Fruit fly (Drosophila melanogaster): ENCODE data around the gene CG15269.

Gene CG15269

dm6 chr2L:15070216-15070615, 39.0 kb upstream of the CG15269 start, which contains the start of gene vig:
Gene vig (minus strand): TSS chr2L:15070316.
- TF ChIP-seq brk (GFP tag; optimal IDR thresholded peaks at IDR 0.05) = no peak
- no peak for TF ChIP-seq Dif (GFP tag; optimal IDR thresholded peaks at IDR 0.05; ENCODE audit: partially characterized antibody)
- no peak for TF ChIP-seq CG32264 (GFP tag; optimal IDR thresholded peaks at IDR 0.05)
- TF ChIP-seq sage (GFP tag; optimal IDR thresholded peaks at IDR 0.05) = no peak
- no peak for TF ChIP-seq GATAd (GFP tag; optimal IDR thresholded peaks at IDR 0.05)
- no peak for TF ChIP-seq dl (GFP tag; optimal IDR thresholded peaks at IDR 0.05; ENCODE audit: insufficient read depth in 1 of 2, partially characterized antibody in 2 of 2)
- TF ChIP-seq psq (GFP tag; optimal IDR thresholded peaks at IDR 0.05) = no peak
- TF ChIP-seq Myc (optimal IDR thresholded peaks at IDR 0.05) = no peak
- no peak for TF ChIP-seq dmrt93B (GFP tag; optimal IDR thresholded peaks at IDR 0.05)
- TF ChIP-seq N (GFP tag; optimal IDR thresholded peaks at IDR 0.05) = no peak
- no peak for TF ChIP-seq dsf (GFP tag; optimal IDR thresholded peaks at IDR 0.05; ENCODE audit: borderline replicate concordance)
- no peak for TF ChIP-seq lola (GFP tag; optimal IDR thresholded peaks at IDR 0.05)
- TF ChIP-seq h (GFP tag; optimal IDR thresholded peaks at IDR 0.05) = no peak

dm6 chr2L:15074465-15074864, 34.7 kb upstream of the CG15269 start, which contains the start of gene wwk:
Gene wwk (plus strand): TSS chr2L:15074776.
- TF ChIP-seq Dif (GFP tag; optimal IDR thresholded peaks at IDR 0.05; ENCODE audit: partially characterized antibody) (no peak), psq (GFP tag; optimal IDR thresholded peaks at IDR 0.05) (no peak), CG9705 (GFP tag; optimal IDR thresholded peaks at IDR 0.05) (no peak), N (GFP tag; optimal IDR thresholded peaks at IDR 0.05) (no peak), Abd-B (GFP tag; optimal IDR thresholded peaks at IDR 0.05) (no peak), Hr78 (GFP tag; optimal IDR thresholded peaks at IDR 0.05) (no peak), ey (GFP tag; optimal IDR thresholded peaks at IDR 0.05) (no peak), CrebA (GFP tag; optimal IDR thresholded peaks at IDR 0.05; ENCODE audit: borderline replicate concordance) (no peak), dmrt93B (GFP tag; optimal IDR thresholded peaks at IDR 0.05) (no peak), fru (GFP tag; optimal IDR thresholded peaks at IDR 0.05) (no peak), Myc (optimal IDR thresholded peaks at IDR 0.05) (no peak), Rel (GFP tag; optimal IDR thresholded peaks at IDR 0.05) (no peak), Rel (tag; optimal IDR thresholded peaks at IDR 0.05) (no peak)

dm6 chr2L:15106100-15106499, 3.1 kb upstream of the CG15269 start:
- TF ChIP-seq Sp1 (GFP tag; optimal IDR thresholded peaks at IDR 0.05) = no peak
- TF ChIP-seq HLH106 (tag; optimal IDR thresholded peaks at IDR 0.05) = no peak
- TF ChIP-seq brk (GFP tag; optimal IDR thresholded peaks at IDR 0.05) = no peak
- no peak for TF ChIP-seq dl (GFP tag; optimal IDR thresholded peaks at IDR 0.05; ENCODE audit: insufficient read depth in 1 of 2, partially characterized antibody in 2 of 2)

- TF ChIP-seq Dfd (GFP tag; optimal IDR thresholded peaks at IDR 0.05) (no peak), Hnf4 (GFP tag; optimal IDR thresholded peaks at IDR 0.05) (no peak), Hr78 (GFP tag; optimal IDR thresholded peaks at IDR 0.05) (no peak)
Observed at dm6 chr2L:15107238-15107637, 2.0 kb upstream of the CG15269 start.

- TF ChIP-seq Vsx2 (GFP tag; optimal IDR thresholded peaks at IDR 0.05; ENCODE audit: partially characterized antibody) (peak; percentile 45), Rel (GFP tag; optimal IDR thresholded peaks at IDR 0.05) (no peak), Rel (tag; optimal IDR thresholded peaks at IDR 0.05) (peak; percentile 19), GATAd (GFP tag; optimal IDR thresholded peaks at IDR 0.05) (no peak)
Observed at dm6 chr2L:15111276-15111675, 2.1 kb downstream of the CG15269 start.

- peak; percentile 45 for TF ChIP-seq sv (GFP tag; optimal IDR thresholded peaks at IDR 0.05)
- peak; percentile 28 for TF ChIP-seq ey (GFP tag; optimal IDR thresholded peaks at IDR 0.05)
- no peak for TF ChIP-seq Hr78 (GFP tag; optimal IDR thresholded peaks at IDR 0.05)
- TF ChIP-seq brk (GFP tag; optimal IDR thresholded peaks at IDR 0.05) = no peak
- TF ChIP-seq foxo (GFP tag; optimal IDR thresholded peaks at IDR 0.05) = peak in 1 of 2 experiments; percentile 39
- peak; percentile 17 for TF ChIP-seq CG32264 (GFP tag; optimal IDR thresholded peaks at IDR 0.05)
- no peak for TF ChIP-seq woc (GFP tag; optimal IDR thresholded peaks at IDR 0.05)
- TF ChIP-seq Myc (optimal IDR thresholded peaks at IDR 0.05) = peak; percentile 41
- peak; percentile 38 for TF ChIP-seq fru (GFP tag; optimal IDR thresholded peaks at IDR 0.05)
- TF ChIP-seq Mio (GFP tag; optimal IDR thresholded peaks at IDR 0.05) = no peak
- TF ChIP-seq CrebA (GFP tag; optimal IDR thresholded peaks at IDR 0.05; ENCODE audit: borderline replicate concordance) = peak; percentile 14
- no peak for TF ChIP-seq Hnf4 (GFP tag; optimal IDR thresholded peaks at IDR 0.05)
- TF ChIP-seq rgr (GFP tag; optimal IDR thresholded peaks at IDR 0.05) = peak; percentile 58
- TF ChIP-seq Hr83 (GFP tag; optimal IDR thresholded peaks at IDR 0.05; ENCODE audit: poor library complexity, severe bottlenecking) = peak; percentile 47
- no peak for TF ChIP-seq psq (GFP tag; optimal IDR thresholded peaks at IDR 0.05)
- no peak for TF ChIP-seq Rel (GFP tag; optimal IDR thresholded peaks at IDR 0.05)
- no peak for TF ChIP-seq Rel (tag; optimal IDR thresholded peaks at IDR 0.05)
- peak; percentile 44 for TF ChIP-seq h (GFP tag; optimal IDR thresholded peaks at IDR 0.05)
- TF ChIP-seq br (GFP tag; optimal IDR thresholded peaks at IDR 0.05) = peak; percentile 36
- peak; percentile 12 for TF ChIP-seq OdsH (GFP tag; optimal IDR thresholded peaks at IDR 0.05)
- TF ChIP-seq dmrt93B (GFP tag; optimal IDR thresholded peaks at IDR 0.05) = no peak
- TF ChIP-seq sage (GFP tag; optimal IDR thresholded peaks at IDR 0.05) = peak; percentile 14
Observed at dm6 chr2L:15113234-15113916, 4.2 kb downstream of the CG15269 start, which contains the start of gene stc. Gene stc (plus strand): TSS chr2L:15113480.
